Worm (Caenorhabditis elegans): ENCODE measurements around the gene srbc-63.

DNA sequence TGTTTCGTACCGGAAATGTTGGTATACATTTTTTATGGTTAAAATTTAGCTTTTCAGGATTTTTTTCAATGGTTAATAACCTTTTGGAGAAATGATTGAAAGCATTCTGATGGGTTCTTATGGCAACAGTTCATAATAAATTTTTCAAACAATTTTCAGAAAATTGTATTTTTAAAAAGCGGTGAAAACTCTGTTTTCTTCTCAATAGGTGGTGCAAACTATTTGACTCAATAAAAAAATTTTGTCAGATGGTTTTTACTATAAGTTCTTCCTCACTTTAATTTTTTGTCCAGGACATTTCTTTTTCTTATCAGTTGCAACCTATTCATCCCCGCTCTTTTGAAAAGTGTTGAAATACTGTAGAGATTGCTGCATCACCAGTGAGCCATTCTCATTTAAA lies 36.3 kb upstream of the srbc-63 start, which contains the start of gene T26H5.14:
- no peak for TF ChIP-seq tbx-2 (tag; optimal IDR thresholded peaks at IDR 0.05)
- TF ChIP-seq egl-13 (tag; optimal IDR thresholded peaks at IDR 0.05): no peak
- no peak for TF ChIP-seq efl-1 (optimal IDR thresholded peaks at IDR 0.05)
- no peak for TF ChIP-seq efl-1 (GFP tag; optimal IDR thresholded peaks at IDR 0.05 in 1 of 2)
- no peak for TF ChIP-seq nhr-76 (tag; optimal IDR thresholded peaks at IDR 0.05)
- TF ChIP-seq pqm-1 (tag; optimal IDR thresholded peaks at IDR 0.05): no peak
- no peak for TF ChIP-seq fos-1 (tag; optimal IDR thresholded peaks at IDR 0.05)
- TF ChIP-seq lin-13 (GFP tag; optimal IDR thresholded peaks at IDR 0.05): no peak
- TF ChIP-seq nhr-28 (tag; optimal IDR thresholded peaks at IDR 0.05): no peak
- no peak for TF ChIP-seq nhr-90 (tag; optimal IDR thresholded peaks at IDR 0.05; ENCODE audit: poor library complexity)
- TF ChIP-seq aly-2 (tag; optimal IDR thresholded peaks at IDR 0.05): no peak
